Worm (Caenorhabditis elegans) whole organism, L1 larva: ENCODE measurements around the gene F28C10.1.

Experiments used
- C04F5.9 ChIP-seq: sonication (generic microtip); optimal IDR thresholded peaks from 2 replicates; lab custom pipeline; 2016; ENCODE audit warnings: missing genetic modification characterization, missing compliant biosample characterization
- C16A3.4 ChIP-seq: fragments of 150-350 bp; optimal IDR thresholded peaks from 2 replicates; lab custom pipeline; 2014; ENCODE audit warnings: missing biosample characterization, missing genetic modification characterization
- F16B12.6 ChIP-seq: fragments of 150-350 bp; optimal IDR thresholded peaks from 2 replicates; lab custom pipeline; 2014; ENCODE audit warnings: missing biosample characterization, missing genetic modification characterization
- aha-1 ChIP-seq: fragments of 150-350 bp; optimal IDR thresholded peaks from 2 replicates; lab custom pipeline; 2014; ENCODE audit warnings: missing biosample characterization, missing genetic modification characterization
- alr-1 ChIP-seq: fragments of 200-800 bp; sonication (Bioruptor generic); optimal IDR thresholded peaks from 2 replicates; lab custom pipeline; 2018; ENCODE audit warnings: borderline replicate concordance, mild to moderate bottlenecking, missing genetic modification characterization, missing compliant biosample characterization
- blmp-1 ChIP-seq: fragments of 150-350 bp; optimal IDR thresholded peaks from 2 replicates; lab custom pipeline; 2014; ENCODE audit warnings: missing biosample characterization, missing genetic modification characterization
- ceh-63 ChIP-seq: fragments of 200-800 bp; sonication (Bioruptor generic); optimal IDR thresholded peaks from 2 replicates; lab custom pipeline; 2018; ENCODE audit warnings: mild to moderate bottlenecking, missing genetic modification characterization, missing compliant biosample characterization
- ceh-82 ChIP-seq, 3 experiments: fragments of 150-350 bp in 1 of 3; sonication (generic microtip) in 2 of 3; optimal IDR thresholded peaks; 2 replicates each; lab custom pipeline; 2014 to 2017; ENCODE audit warnings: missing biosample characterization in 3 of 3, missing genetic modification characterization in 3 of 3
- ceh-88 ChIP-seq: fragments of 200-800 bp; sonication (Bioruptor generic); IDR thresholded peaks from 2 replicates; pipeline ENCODE4 v1.3.6; 2022; ENCODE audit warnings: missing genetic modification characterization, missing compliant biosample characterization
- ces-1 ChIP-seq: fragments of 150-350 bp; optimal IDR thresholded peaks from 2 replicates; lab custom pipeline; 2014; ENCODE audit warnings: missing biosample characterization, missing genetic modification reagents, missing genetic modification characterization
- efl-3 ChIP-seq: fragments of 200-800 bp; sonication (Bioruptor generic); optimal IDR thresholded peaks from 2 replicates; lab custom pipeline; 2018; ENCODE audit warnings: mild to moderate bottlenecking, missing genetic modification characterization, missing compliant biosample characterization
- egl-13 ChIP-seq: sonication (generic microtip); optimal IDR thresholded peaks from 2 replicates; lab custom pipeline; 2016; ENCODE audit warnings: missing genotype, missing genetic modification reagents, missing genetic modification characterization, missing compliant biosample characterization
- egl-27 ChIP-seq, 2 experiments: fragments of 150-350 bp in 1 of 2; sonication (generic microtip); optimal IDR thresholded peaks; 3 replicates each; lab custom pipeline; 2017 to 2018; ENCODE audit warnings: missing biosample characterization in 2 of 2, missing genetic modification characterization in 2 of 2, missing genetic modification reagents in 2 of 2
- elt-2 ChIP-seq: sonication (generic microtip); optimal IDR thresholded peaks from 2 replicates; lab custom pipeline; 2016; ENCODE audit warnings: missing genetic modification characterization, mild to moderate bottlenecking, inconsistent platforms, missing compliant biosample characterization, missing genetic modification reagents
- fkh-4 ChIP-seq: sonication (generic microtip); optimal IDR thresholded peaks from 2 replicates; lab custom pipeline; 2016; ENCODE audit warnings: missing compliant biosample characterization, missing genetic modification characterization, borderline replicate concordance
- fkh-8 ChIP-seq: sonication (generic microtip); optimal IDR thresholded peaks from 2 replicates; lab custom pipeline; 2016; ENCODE audit warnings: mild to moderate bottlenecking, missing genetic modification characterization, missing compliant biosample characterization
- hpl-2 ChIP-seq: fragments of 150-350 bp; optimal IDR thresholded peaks from 2 replicates; lab custom pipeline; 2014; ENCODE audit warnings: missing biosample characterization, missing genetic modification reagents, missing genetic modification characterization
- jun-1 ChIP-seq: fragments of 150-350 bp; optimal IDR thresholded peaks from 2 replicates; lab custom pipeline; 2014; ENCODE audit warnings: missing biosample characterization, missing genetic modification reagents, missing genetic modification characterization
- lin-13 ChIP-seq: fragments of 150-350 bp; optimal IDR thresholded peaks from 2 replicates; lab custom pipeline; 2014; ENCODE audit warnings: missing biosample characterization, missing genetic modification reagents, missing genetic modification characterization
- lin-15B ChIP-seq: fragments of 150-350 bp; sonication (generic microtip); optimal IDR thresholded peaks from 3 replicates; lab custom pipeline; 2014; ENCODE audit warnings: missing biosample characterization, missing genetic modification characterization
- lin-39 ChIP-seq: fragments of 150-350 bp; optimal IDR thresholded peaks from 2 replicates; lab custom pipeline; 2014; ENCODE audit warnings: missing biosample characterization, missing genetic modification reagents, missing genetic modification characterization
- lsy-2 ChIP-seq, 2 experiments: fragments of 150-350 bp; optimal IDR thresholded peaks; 2 replicates each; lab custom pipeline; 2014; ENCODE audit warnings: missing biosample characterization in 2 of 2, missing genetic modification characterization in 2 of 2
- mep-1 ChIP-seq: fragments of 150-350 bp; optimal IDR thresholded peaks from 2 replicates; lab custom pipeline; 2014; ENCODE audit warnings: missing biosample characterization, missing genetic modification characterization
- nhr-11 ChIP-seq: fragments of 150-350 bp; optimal IDR thresholded peaks from 2 replicates; lab custom pipeline; 2014; ENCODE audit warnings: missing biosample characterization, missing genetic modification characterization
- nhr-28 ChIP-seq: fragments of 150-350 bp; optimal IDR thresholded peaks from 2 replicates; lab custom pipeline; 2014; ENCODE audit warnings: missing biosample characterization, missing genetic modification characterization
- nhr-47 ChIP-seq: sonication (generic microtip); optimal IDR thresholded peaks from 2 replicates; lab custom pipeline; 2016; ENCODE audit warnings: mild to moderate bottlenecking, missing genetic modification characterization, moderate library complexity, missing compliant biosample characterization
- nhr-71 ChIP-seq: sonication (generic microtip); optimal IDR thresholded peaks from 2 replicates; lab custom pipeline; 2016; ENCODE audit warnings: mild to moderate bottlenecking, missing genetic modification characterization, moderate library complexity, missing compliant biosample characterization
- nhr-76 ChIP-seq: sonication (generic microtip); optimal IDR thresholded peaks from 2 replicates; lab custom pipeline; 2017; ENCODE audit warnings: missing biosample characterization, missing genetic modification characterization
- nhr-85 ChIP-seq: sonication (generic microtip); peaks from one replicate; lab custom pipeline; 2016; ENCODE audit warnings: missing genetic modification characterization, inconsistent platforms, missing compliant biosample characterization
- nhr-90 ChIP-seq: sonication (generic microtip); optimal IDR thresholded peaks from 2 replicates; lab custom pipeline; 2016; ENCODE audit warnings: mild to moderate bottlenecking, missing genetic modification characterization, missing compliant biosample characterization; ENCODE audit not compliant: poor library complexity
- pag-3 ChIP-seq: sonication (generic microtip); optimal IDR thresholded peaks from 2 replicates; lab custom pipeline; 2017; ENCODE audit warnings: missing genetic modification characterization, mild to moderate bottlenecking, missing compliant biosample characterization, antibody characterized with exemption, borderline replicate concordance; ENCODE audit not compliant: insufficient read depth
- pax-3 ChIP-seq: fragments of 200-800 bp; sonication (Bioruptor generic); optimal IDR thresholded peaks from 2 replicates; lab custom pipeline; 2018; ENCODE audit warnings: mild to moderate bottlenecking, missing genetic modification characterization, moderate library complexity, missing compliant biosample characterization
- pqm-1 ChIP-seq: sonication (generic microtip); optimal IDR thresholded peaks from 3 replicates; lab custom pipeline; 2017; ENCODE audit warnings: missing biosample characterization, missing genetic modification characterization
- skn-1 ChIP-seq: fragments of 150-350 bp; optimal IDR thresholded peaks from 2 replicates; lab custom pipeline; 2014; ENCODE audit warnings: missing biosample characterization, missing genetic modification characterization
- snpc-4 ChIP-seq: fragments of 150-350 bp; optimal IDR thresholded peaks from 2 replicates; lab custom pipeline; 2014; ENCODE audit warnings: missing biosample characterization, missing genetic modification characterization
- sox-4 ChIP-seq: sonication (generic microtip); optimal IDR thresholded peaks from 2 replicates; lab custom pipeline; 2016; ENCODE audit warnings: missing genetic modification characterization, missing compliant biosample characterization
- sptf-1 ChIP-seq: fragments of 150-350 bp; optimal IDR thresholded peaks from 2 replicates; lab custom pipeline; 2014; ENCODE audit warnings: missing biosample characterization, missing genetic modification characterization
- tbx-2 ChIP-seq: sonication (generic microtip); optimal IDR thresholded peaks from 2 replicates; lab custom pipeline; 2016; ENCODE audit warnings: missing genetic modification characterization, missing compliant biosample characterization
- unc-130 ChIP-seq: fragments of 150-350 bp; optimal IDR thresholded peaks from 2 replicates; lab custom pipeline; 2017; ENCODE audit warnings: missing biosample characterization, missing genetic modification characterization, inconsistent platforms
- unc-30 ChIP-seq: sonication (generic microtip); optimal IDR thresholded peaks from 2 replicates; lab custom pipeline; 2017; ENCODE audit warnings: missing biosample characterization, missing genetic modification characterization
- unc-62 ChIP-seq: fragments of 150-350 bp; optimal IDR thresholded peaks from 2 replicates; lab custom pipeline; 2014; ENCODE audit warnings: missing biosample characterization, missing genetic modification reagents, missing genetic modification characterization
- xbp-1 ChIP-seq: sonication (generic microtip); optimal IDR thresholded peaks from 2 replicates; lab custom pipeline; 2016; ENCODE audit warnings: missing genetic modification characterization, missing compliant biosample characterization
- zip-4 ChIP-seq: fragments of 200-800 bp; sonication (Bioruptor generic); optimal IDR thresholded peaks from 2 replicates; lab custom pipeline; 2018; ENCODE audit warnings: mild to moderate bottlenecking, missing genetic modification characterization, moderate library complexity, missing compliant biosample characterization

The F28C10.1 gene

DNA sequence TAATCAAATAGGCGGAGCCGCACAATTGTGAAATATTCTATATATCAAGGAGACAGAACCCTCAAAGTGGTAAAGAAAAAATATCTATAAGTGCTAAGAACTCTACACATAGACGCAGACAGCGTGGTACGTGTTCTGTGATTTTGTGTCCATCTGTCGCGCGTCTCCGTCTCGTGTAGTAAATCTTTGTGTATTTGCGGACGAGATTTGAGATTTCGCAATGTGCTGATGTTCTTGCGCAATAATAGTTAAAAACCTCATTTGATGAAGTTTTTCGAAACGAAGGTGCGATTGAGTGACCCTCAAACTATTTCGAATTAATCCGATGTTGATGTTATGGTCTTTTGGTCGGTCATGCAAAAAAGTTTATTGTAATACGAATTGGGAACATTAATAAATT is 30.4 kb downstream of the F28C10.1 start (continued):
- TF ChIP-seq nhr-85 (tag; lab: Kevin White, UChicago) (peak; percentile 72), unc-62 (no peak), pag-3 (tag; lab: Kevin White, UChicago) (no peak), C04F5.9 (no peak), xbp-1 (peak; percentile 22), ces-1 (GFP tag; lab: Kevin White, UChicago) (no peak), elt-2 (tag; lab: Kevin White, UChicago) (no peak), snpc-4 (tag; lab: Kevin White, UChicago) (peak; percentile 29), nhr-90 (tag; lab: Kevin White, UChicago) (peak; percentile 33), sox-4 (no peak), sptf-1 (tag; lab: Kevin White, UChicago) (no peak), F16B12.6 (tag; lab: Kevin White, UChicago) (peak; percentile 5), egl-13 (tag; lab: Kevin White, UChicago) (peak; percentile 15), pax-3 (tag; lab: Kevin White, UChicago) (no peak), ceh-63 (GFP tag; lab: Kevin White, UChicago) (no peak), lin-15B (tag; lab: Kevin White, UChicago) (no peak), zip-4 (GFP tag; lab: Kevin White, UChicago) (peak; percentile 95), unc-130 (tag; lab: Kevin White, UChicago) (no peak), C16A3.4 (tag; lab: Kevin White, UChicago) (peak; percentile 11), egl-27 (tag; optimal IDR thresholded peaks at IDR 0.05; lab: Kevin White, UChicago) (peak; percentile 7 to 54), fkh-8 (tag; lab: Kevin White, UChicago) (peak; percentile 82), efl-3 (GFP tag; lab: Kevin White, UChicago) (no peak), skn-1 (peak; percentile 99), nhr-11 (tag; lab: Kevin White, UChicago) (no peak), lin-13 (GFP tag; lab: Kevin White, UChicago) (no peak), aha-1 (tag; lab: Kevin White, UChicago) (no peak), lin-39 (tag; lab: Kevin White, UChicago) (no peak), fkh-4 (tag; lab: Kevin White, UChicago) (no peak), mep-1 (peak; percentile 59), blmp-1 (tag; lab: Kevin White, UChicago) (no peak), unc-30 (tag; lab: Kevin White, UChicago) (no peak), lsy-2 (tag; optimal IDR thresholded peaks at IDR 0.05; lab: Kevin White, UChicago) (peak in 1 of 2 experiments; percentile 71), jun-1 (peak; percentile 72), pqm-1 (tag; lab: Kevin White, UChicago) (no peak), hpl-2 (GFP tag; lab: Kevin White, UChicago) (no peak), tbx-2 (tag; lab: Kevin White, UChicago) (peak; percentile 30), ceh-88 (GFP tag; lab: Robert Waterston, UW) (no peak), alr-1 (tag; lab: Kevin White, UChicago) (no peak)

ce11 chrX:575084-575483 is 32.2 kb downstream of the F28C10.1 start:
- TF ChIP-seq nhr-76 (tag; lab: Kevin White, UChicago): no peak
- TF ChIP-seq skn-1: peak; percentile 86
- TF ChIP-seq nhr-71 (tag; lab: Kevin White, UChicago): peak; percentile 13
- TF ChIP-seq fkh-8 (tag; lab: Kevin White, UChicago): peak; percentile 63
- TF ChIP-seq ceh-82 (tag; optimal IDR thresholded peaks at IDR 0.05; lab: Kevin White, UChicago): peak in 1 of 3 experiments; percentile 34
- no peak for TF ChIP-seq nhr-28 (tag; lab: Kevin White, UChicago)
- TF ChIP-seq nhr-47 (tag; lab: Kevin White, UChicago): peak; percentile 15
